Worm (Caenorhabditis elegans): ENCODE data around the gene K02B7.3.

Gene K02B7.3

ce11 chrII:14700096-14700495 lies 5.0 kb upstream of the K02B7.3 start:
- TF ChIP-seq ztf-29 (GFP tag; IDR thresholded peaks at IDR 0.05) = no peak
- no peak for TF ChIP-seq cog-1 (tag; optimal IDR thresholded peaks at IDR 0.05)
- TF ChIP-seq tab-1 (GFP tag; IDR thresholded peaks at IDR 0.05) = no peak
- TF ChIP-seq ref-1 (GFP tag; conservative IDR thresholded peaks at IDR 0.05) = no peak
- no peak for TF ChIP-seq klf-2 (GFP tag; conservative IDR thresholded peaks at IDR 0.05)
- no peak for TF ChIP-seq flt-1 (GFP tag; IDR thresholded peaks at IDR 0.05)
- no peak for TF ChIP-seq med-1 (GFP tag; optimal IDR thresholded peaks at IDR 0.05; ENCODE audit: insufficient read depth)

- TF ChIP-seq med-1 (GFP tag; optimal IDR thresholded peaks at IDR 0.05; ENCODE audit: insufficient read depth) = no peak
- TF ChIP-seq ztf-29 (GFP tag; IDR thresholded peaks at IDR 0.05) = no peak
- TF ChIP-seq ztf-23 (GFP tag; IDR thresholded peaks at IDR 0.05) = no peak
- no peak for TF ChIP-seq cog-1 (tag; optimal IDR thresholded peaks at IDR 0.05)
- no peak for TF ChIP-seq klf-2 (GFP tag; conservative IDR thresholded peaks at IDR 0.05)
- TF ChIP-seq ref-1 (GFP tag; conservative IDR thresholded peaks at IDR 0.05) = no peak
- no peak for TF ChIP-seq flt-1 (GFP tag; IDR thresholded peaks at IDR 0.05)
- TF ChIP-seq T22C8.4 (GFP tag; IDR thresholded peaks at IDR 0.05) = no peak
- no peak for TF ChIP-seq tab-1 (GFP tag; IDR thresholded peaks at IDR 0.05)
These were observed 3.0 kb upstream of the K02B7.3 start, which contains the start of gene C09F9.1 for ce11 chrII:14698057-14698456. Gene C09F9.1, plus strand, starts transcription at chrII:14698357.

- TF ChIP-seq klf-2 (GFP tag; conservative IDR thresholded peaks at IDR 0.05) = no peak
- TF ChIP-seq flt-1 (GFP tag; IDR thresholded peaks at IDR 0.05) = no peak
- no peak for TF ChIP-seq tab-1 (GFP tag; IDR thresholded peaks at IDR 0.05)
- TF ChIP-seq ztf-23 (GFP tag; IDR thresholded peaks at IDR 0.05) = no peak
- TF ChIP-seq cog-1 (tag; optimal IDR thresholded peaks at IDR 0.05) = no peak
- no peak for TF ChIP-seq T22C8.4 (GFP tag; IDR thresholded peaks at IDR 0.05)
- no peak for TF ChIP-seq ref-1 (GFP tag; conservative IDR thresholded peaks at IDR 0.05)
- TF ChIP-seq med-1 (GFP tag; optimal IDR thresholded peaks at IDR 0.05; ENCODE audit: insufficient read depth) = no peak
These were observed 10.7 kb downstream of the K02B7.3 start, which contains the start of gene unc-52 for ce11 chrII:14684377-14684776. Gene unc-52, minus strand, starts transcription at chrII:14684456.

- no peak for TF ChIP-seq ztf-23 (GFP tag; IDR thresholded peaks at IDR 0.05)
- no peak for TF ChIP-seq cog-1 (tag; optimal IDR thresholded peaks at IDR 0.05)
- TF ChIP-seq ztf-29 (GFP tag; IDR thresholded peaks at IDR 0.05) = no peak
- TF ChIP-seq flt-1 (GFP tag; IDR thresholded peaks at IDR 0.05) = no peak
- TF ChIP-seq klf-2 (GFP tag; conservative IDR thresholded peaks at IDR 0.05) = no peak
- TF ChIP-seq T22C8.4 (GFP tag; IDR thresholded peaks at IDR 0.05) = no peak
- no peak for TF ChIP-seq med-1 (GFP tag; optimal IDR thresholded peaks at IDR 0.05; ENCODE audit: insufficient read depth)
- TF ChIP-seq tab-1 (GFP tag; IDR thresholded peaks at IDR 0.05) = no peak
- TF ChIP-seq ref-1 (GFP tag; conservative IDR thresholded peaks at IDR 0.05) = no peak
These were observed 11.5 kb downstream of the K02B7.3 start for ce11 chrII:14683646-14684045.

- TF ChIP-seq ztf-29 (GFP tag; IDR thresholded peaks at IDR 0.05) (no peak), flt-1 (GFP tag; IDR thresholded peaks at IDR 0.05) (no peak), klf-2 (GFP tag; conservative IDR thresholded peaks at IDR 0.05) (no peak), ztf-23 (GFP tag; IDR thresholded peaks at IDR 0.05) (no peak), tab-1 (GFP tag; IDR thresholded peaks at IDR 0.05) (no peak), med-1 (GFP tag; optimal IDR thresholded peaks at IDR 0.05; ENCODE audit: insufficient read depth) (no peak), T22C8.4 (GFP tag; IDR thresholded peaks at IDR 0.05) (no peak), ref-1 (GFP tag; conservative IDR thresholded peaks at IDR 0.05) (no peak), cog-1 (tag; optimal IDR thresholded peaks at IDR 0.05) (no peak)
These were observed 16.9 kb downstream of the K02B7.3 start, which contains the start of gene hhat-1 for ce11 chrII:14678157-14678556. Gene hhat-1, plus strand, starts transcription at chrII:14678457.

ce11 chrII:14673636-14674035 lies 21.5 kb downstream of the K02B7.3 start:
- TF ChIP-seq klf-2 (GFP tag; conservative IDR thresholded peaks at IDR 0.05) (no peak), cog-1 (tag; optimal IDR thresholded peaks at IDR 0.05) (no peak), ztf-23 (GFP tag; IDR thresholded peaks at IDR 0.05) (no peak), ref-1 (GFP tag; conservative IDR thresholded peaks at IDR 0.05) (no peak), flt-1 (GFP tag; IDR thresholded peaks at IDR 0.05) (no peak), ztf-29 (GFP tag; IDR thresholded peaks at IDR 0.05) (no peak), tab-1 (GFP tag; IDR thresholded peaks at IDR 0.05) (no peak), med-1 (GFP tag; optimal IDR thresholded peaks at IDR 0.05; ENCODE audit: insufficient read depth) (no peak), T22C8.4 (GFP tag; IDR thresholded peaks at IDR 0.05) (no peak)

ce11 chrII:14672095-14672494 lies 23.0 kb downstream of the K02B7.3 start:
- no peak for TF ChIP-seq tab-1 (GFP tag; IDR thresholded peaks at IDR 0.05)
- no peak for TF ChIP-seq med-1 (GFP tag; optimal IDR thresholded peaks at IDR 0.05; ENCODE audit: insufficient read depth)
- no peak for TF ChIP-seq ztf-29 (GFP tag; IDR thresholded peaks at IDR 0.05)
- TF ChIP-seq cog-1 (tag; optimal IDR thresholded peaks at IDR 0.05) = no peak
- no peak for TF ChIP-seq ref-1 (GFP tag; conservative IDR thresholded peaks at IDR 0.05)
- TF ChIP-seq ztf-23 (GFP tag; IDR thresholded peaks at IDR 0.05) = no peak
- TF ChIP-seq klf-2 (GFP tag; conservative IDR thresholded peaks at IDR 0.05) = no peak
- no peak for TF ChIP-seq T22C8.4 (GFP tag; IDR thresholded peaks at IDR 0.05)
- TF ChIP-seq flt-1 (GFP tag; IDR thresholded peaks at IDR 0.05) = no peak

ce11 chrII:14670175-14670574 lies 24.9 kb downstream of the K02B7.3 start:
- TF ChIP-seq ztf-23 (GFP tag; IDR thresholded peaks at IDR 0.05) (no peak), med-1 (GFP tag; optimal IDR thresholded peaks at IDR 0.05; ENCODE audit: insufficient read depth) (no peak), tab-1 (GFP tag; IDR thresholded peaks at IDR 0.05) (no peak), flt-1 (GFP tag; IDR thresholded peaks at IDR 0.05) (no peak)

ce11 chrII:14668608-14669007 lies 26.5 kb downstream of the K02B7.3 start:
- TF ChIP-seq ztf-23 (GFP tag; IDR thresholded peaks at IDR 0.05) = no peak
- no peak for TF ChIP-seq ztf-29 (GFP tag; IDR thresholded peaks at IDR 0.05)
- TF ChIP-seq tab-1 (GFP tag; IDR thresholded peaks at IDR 0.05) = no peak
- TF ChIP-seq med-1 (GFP tag; optimal IDR thresholded peaks at IDR 0.05; ENCODE audit: insufficient read depth) = no peak
- no peak for TF ChIP-seq cog-1 (tag; optimal IDR thresholded peaks at IDR 0.05)
- TF ChIP-seq klf-2 (GFP tag; conservative IDR thresholded peaks at IDR 0.05) = no peak
- no peak for TF ChIP-seq T22C8.4 (GFP tag; IDR thresholded peaks at IDR 0.05)

- no peak for TF ChIP-seq ztf-23 (GFP tag; IDR thresholded peaks at IDR 0.05)
- no peak for TF ChIP-seq med-1 (GFP tag; optimal IDR thresholded peaks at IDR 0.05; ENCODE audit: insufficient read depth)
- TF ChIP-seq ref-1 (GFP tag; conservative IDR thresholded peaks at IDR 0.05) = no peak
- TF ChIP-seq cog-1 (tag; optimal IDR thresholded peaks at IDR 0.05) = no peak
- TF ChIP-seq flt-1 (GFP tag; IDR thresholded peaks at IDR 0.05) = no peak
- no peak for TF ChIP-seq tab-1 (GFP tag; IDR thresholded peaks at IDR 0.05)
- no peak for TF ChIP-seq ztf-29 (GFP tag; IDR thresholded peaks at IDR 0.05)
- no peak for TF ChIP-seq klf-2 (GFP tag; conservative IDR thresholded peaks at IDR 0.05)
- no peak for TF ChIP-seq T22C8.4 (GFP tag; IDR thresholded peaks at IDR 0.05)
These were observed 28.8 kb downstream of the K02B7.3 start for ce11 chrII:14666274-14666673.
